Fruit fly (Drosophila melanogaster) whole organism, embryonic: ENCODE measurements around the gene Sbds.

Experiments used
- Adf1 ChIP-seq: fragments of 200-800 bp; sonication (Bioruptor generic); IDR thresholded peaks from 2 replicates; pipeline ENCODE4 v1.3.6; 2022; ENCODE audit warnings: missing biosample characterization, missing genetic modification characterization
- BEAF-32 ChIP-seq: fragments of 200-800 bp; sonication (Bioruptor generic); optimal IDR thresholded peaks from 3 replicates; lab custom pipeline; 2017; ENCODE audit warnings: missing biosample characterization, missing genetic modification characterization, mild to moderate bottlenecking, moderate library complexity, missing genetic modification reagents
- CG13424 ChIP-seq: fragments of 200-800 bp; sonication (Bioruptor generic); optimal IDR thresholded peaks from 2 replicates; lab custom pipeline; 2019; ENCODE audit warnings: missing biosample characterization, mild to moderate bottlenecking, missing genetic modification characterization, moderate library complexity
- CG14860 ChIP-seq: fragments of 200-800 bp; sonication (Bioruptor generic); IDR thresholded peaks from 3 replicates; pipeline ENCODE4 v1.3.6; 2022; ENCODE audit warnings: missing biosample characterization, missing genetic modification characterization; ENCODE audit not compliant: partially characterized antibody
- CG15479 ChIP-seq: fragments of 200-800 bp; sonication (Bioruptor generic); optimal IDR thresholded peaks from 3 replicates; lab custom pipeline; 2019; ENCODE audit warnings: missing biosample characterization, mild to moderate bottlenecking, missing genetic modification characterization, moderate library complexity
- CG15514 ChIP-seq: fragments of 200-800 bp; sonication (Bioruptor generic); optimal IDR thresholded peaks from 3 replicates; lab custom pipeline; 2017; ENCODE audit warnings: missing biosample characterization, missing genetic modification characterization, mild to moderate bottlenecking, moderate library complexity, missing genetic modification reagents
- CG16815 ChIP-seq: fragments of 200-800 bp; sonication (Bioruptor generic); optimal IDR thresholded peaks from 3 replicates; lab custom pipeline; 2017; ENCODE audit warnings: missing biosample characterization, mild to moderate bottlenecking, missing genetic modification characterization
- CG17802 ChIP-seq: fragments of 200-800 bp; sonication (Bioruptor generic); optimal IDR thresholded peaks from 2 replicates; lab custom pipeline; 2018; ENCODE audit warnings: missing biosample characterization, mild to moderate bottlenecking, missing genetic modification characterization, moderate library complexity
- CG18476 ChIP-seq: fragments of 200-800 bp; sonication (Bioruptor generic); optimal IDR thresholded peaks from 2 replicates; lab custom pipeline; 2016; ENCODE audit warnings: missing biosample characterization, mild to moderate bottlenecking, missing genetic modification characterization
- CG2116 ChIP-seq: fragments of 200-800 bp; sonication (Bioruptor generic); optimal IDR thresholded peaks from 3 replicates; lab custom pipeline; 2018; ENCODE audit warnings: missing biosample characterization, mild to moderate bottlenecking, missing genetic modification characterization
- CG30020 ChIP-seq: fragments of 200-800 bp; optimal IDR thresholded peaks from 2 replicates; lab custom pipeline; 2019; ENCODE audit warnings: missing biosample characterization, mild to moderate bottlenecking, missing genetic modification characterization, moderate library complexity
- CG30431 ChIP-seq: fragments of 200-800 bp; sonication (Bioruptor generic); optimal IDR thresholded peaks from 2 replicates; lab custom pipeline; 2017; ENCODE audit warnings: missing biosample characterization, missing genetic modification characterization
- CG3838 ChIP-seq: fragments of 200-800 bp; sonication (Bioruptor generic); optimal IDR thresholded peaks from 3 replicates; lab custom pipeline; 2016; ENCODE audit warnings: missing biosample characterization, missing genetic modification characterization
- CG43689 ChIP-seq: fragments of 200-800 bp; sonication (Bioruptor generic); IDR thresholded peaks from 2 replicates; pipeline ENCODE4 v1.3.6; 2022; ENCODE audit warnings: missing biosample characterization, missing genetic modification characterization
- CG4617 ChIP-seq: fragments of 200-800 bp; sonication (Bioruptor generic); optimal IDR thresholded peaks from 3 replicates; lab custom pipeline; 2016; ENCODE audit warnings: missing biosample characterization, missing genetic modification characterization, borderline replicate concordance
- CG7839 ChIP-seq: fragments of 200-800 bp; sonication (Bioruptor generic); optimal IDR thresholded peaks from 3 replicates; lab custom pipeline; 2018; ENCODE audit warnings: missing biosample characterization, mild to moderate bottlenecking, missing genetic modification characterization, moderate library complexity
- CG7963 ChIP-seq: fragments of 200-800 bp; sonication (Bioruptor generic); IDR thresholded peaks from 3 replicates; pipeline ENCODE4 v1.3.6; 2022; ENCODE audit warnings: missing biosample characterization, missing genetic modification characterization; ENCODE audit not compliant: partially characterized antibody
- CG9215 ChIP-seq: fragments of 200-800 bp; sonication (Bioruptor generic); IDR thresholded peaks from 2 replicates; pipeline ENCODE4 v1.3.6; 2022; ENCODE audit warnings: missing biosample characterization, missing genetic modification characterization
- CG9876 ChIP-seq: fragments of 200-800 bp; sonication (Bioruptor generic); optimal IDR thresholded peaks from 2 replicates; lab custom pipeline; 2016; ENCODE audit warnings: missing biosample characterization, missing genetic modification characterization
- D ChIP-seq, 2 experiments: fragments of 200-800 bp in 1 of 2; fragments of >200 bp in 1 of 2; sonication (Bioruptor generic) in 1 of 2; optimal IDR thresholded peaks; 2 replicates in 1 of 2; 3 replicates in 1 of 2; lab custom pipeline; 2017; ENCODE audit warnings: mild to moderate bottlenecking in 1 of 2, missing biosample characterization in 1 of 2, missing genetic modification characterization in 1 of 2, missing genetic modification reagents in 1 of 2
- Dad ChIP-seq: fragments of 200-800 bp; sonication (Bioruptor generic); optimal IDR thresholded peaks from 3 replicates; lab custom pipeline; 2016; ENCODE audit warnings: missing biosample characterization, missing genetic modification characterization
- HLH3B ChIP-seq: fragments of 200-800 bp; sonication (Bioruptor generic); IDR thresholded peaks from 2 replicates; pipeline ENCODE4 v1.3.6; 2022; ENCODE audit warnings: missing biosample characterization, missing genetic modification characterization
- HmgD ChIP-seq: fragments of 200-800 bp; sonication (Bioruptor generic); optimal IDR thresholded peaks from 3 replicates; lab custom pipeline; 2016; ENCODE audit warnings: missing biosample characterization, missing genetic modification characterization
- Kr ChIP-seq: fragments of 200-800 bp; sonication (Bioruptor generic); optimal IDR thresholded peaks from 2 replicates; lab custom pipeline; 2017; ENCODE audit warnings: missing biosample characterization, mild to moderate bottlenecking, missing genetic modification characterization
- NC2β ChIP-seq: fragments of 200-800 bp; sonication (Bioruptor generic); optimal IDR thresholded peaks from 2 replicates; lab custom pipeline; 2016; ENCODE audit warnings: missing biosample characterization, missing genetic modification characterization
- NFAT ChIP-seq: fragments of 200-800 bp; sonication (Bioruptor generic); IDR thresholded peaks from 2 replicates; pipeline ENCODE4 v1.3.6; 2022; ENCODE audit warnings: missing biosample characterization, missing genetic modification characterization
- Oli ChIP-seq: fragments of 200-800 bp; sonication (Bioruptor generic); optimal IDR thresholded peaks from 2 replicates; lab custom pipeline; 2018; ENCODE audit warnings: missing biosample characterization, mild to moderate bottlenecking, missing genetic modification characterization, moderate library complexity
- Optix ChIP-seq: fragments of 200-800 bp; sonication (Bioruptor generic); IDR thresholded peaks from 3 replicates; pipeline ENCODE4 v1.3.6; 2022; ENCODE audit warnings: missing biosample characterization, missing genetic modification characterization
- Sox102F ChIP-seq: fragments of 200-800 bp; sonication (Bioruptor generic); optimal IDR thresholded peaks from 2 replicates; lab custom pipeline; 2018; ENCODE audit warnings: missing biosample characterization, mild to moderate bottlenecking, missing genetic modification characterization, moderate library complexity
- bab2 ChIP-seq: fragments of 200-800 bp; sonication (Bioruptor generic); optimal IDR thresholded peaks from 2 replicates; lab custom pipeline; 2016; ENCODE audit warnings: missing biosample characterization, missing genetic modification characterization
- bbx ChIP-seq: fragments of 200-800 bp; sonication (Bioruptor generic); IDR thresholded peaks from 2 replicates; pipeline ENCODE4 v1.3.6; 2022; ENCODE audit warnings: missing biosample characterization, missing genetic modification characterization; ENCODE audit not compliant: partially characterized antibody
- bigmax ChIP-seq: fragments of 200-800 bp; sonication (Bioruptor generic); optimal IDR thresholded peaks from 2 replicates; lab custom pipeline; 2018; ENCODE audit warnings: missing biosample characterization, mild to moderate bottlenecking, missing genetic modification characterization
- dmrt11E ChIP-seq: fragments of 200-800 bp; sonication (Bioruptor generic); optimal IDR thresholded peaks from 3 replicates; lab custom pipeline; 2018; ENCODE audit warnings: missing biosample characterization, mild to moderate bottlenecking, missing genetic modification characterization, moderate library complexity
- dmrt99B ChIP-seq: fragments of 200-800 bp; sonication (Bioruptor generic); optimal IDR thresholded peaks from 2 replicates; lab custom pipeline; 2018; ENCODE audit warnings: missing biosample characterization, mild to moderate bottlenecking, missing genetic modification characterization, moderate library complexity
- dpn ChIP-seq, 2 experiments: fragments of 200-800 bp; sonication (Bioruptor generic); optimal IDR thresholded peaks; 3 replicates each; lab custom pipeline; 2016; ENCODE audit warnings: missing biosample characterization in 2 of 2, missing genetic modification characterization in 2 of 2
- exex ChIP-seq: fragments of 200-800 bp; sonication (Bioruptor generic); optimal IDR thresholded peaks from 4 replicates; lab custom pipeline; 2018; ENCODE audit warnings: missing biosample characterization, mild to moderate bottlenecking, missing genetic modification characterization, moderate library complexity
- gce ChIP-seq: fragments of 200-800 bp; sonication (Bioruptor generic); IDR thresholded peaks from 3 replicates; pipeline ENCODE4 v1.3.6; 2022; ENCODE audit warnings: missing biosample characterization, missing genetic modification characterization
- grn ChIP-seq: fragments of 200-800 bp; sonication (Bioruptor generic); optimal IDR thresholded peaks from 3 replicates; lab custom pipeline; 2017; ENCODE audit warnings: missing biosample characterization, missing genetic modification characterization
- gsb-n ChIP-seq: fragments of 200-800 bp; sonication (Bioruptor generic); optimal IDR thresholded peaks from 3 replicates; lab custom pipeline; 2018; ENCODE audit warnings: missing biosample characterization, mild to moderate bottlenecking, missing genetic modification characterization
- jumu ChIP-seq: fragments of 200-800 bp; sonication (Bioruptor generic); optimal IDR thresholded peaks from 3 replicates; lab custom pipeline; 2016; ENCODE audit warnings: missing biosample characterization, missing genetic modification characterization
- lola ChIP-seq, 3 experiments: fragments of >200 bp in 2 of 3; fragments of 200-800 bp in 1 of 3; sonication (Bioruptor generic) in 1 of 3; optimal IDR thresholded peaks; 2 replicates each; lab custom pipeline; 2017 to 2019; ENCODE audit warnings: missing biosample characterization in 3 of 3, missing genetic modification characterization in 3 of 3, mild to moderate bottlenecking in 1 of 3, moderate library complexity in 1 of 3
- mirr ChIP-seq: fragments of 200-800 bp; sonication (Bioruptor generic); optimal IDR thresholded peaks from 3 replicates; lab custom pipeline; 2018; ENCODE audit warnings: missing biosample characterization, mild to moderate bottlenecking, missing genetic modification characterization
- ro ChIP-seq: fragments of 200-800 bp; sonication (Bioruptor generic); IDR thresholded peaks from 2 replicates; pipeline ENCODE4 v1.3.6; 2022; ENCODE audit warnings: missing biosample characterization, missing genetic modification characterization
- row ChIP-seq: fragments of 200-800 bp; sonication (Bioruptor generic); IDR thresholded peaks from 3 replicates; pipeline ENCODE4 v1.3.6; 2022; ENCODE audit warnings: missing biosample characterization, missing genetic modification characterization
- tgo ChIP-seq: fragments of 200-800 bp; sonication (Bioruptor generic); IDR thresholded peaks from 3 replicates; pipeline ENCODE4 v1.3.6; 2022; ENCODE audit warnings: missing biosample characterization, missing genetic modification characterization
- tin ChIP-seq: fragments of 200-800 bp; sonication (Bioruptor generic); optimal IDR thresholded peaks from 3 replicates; lab custom pipeline; 2016; ENCODE audit warnings: missing biosample characterization, missing genetic modification characterization
- tio ChIP-seq: fragments of 200-800 bp; sonication (Bioruptor generic); optimal IDR thresholded peaks from 2 replicates; lab custom pipeline; 2017; ENCODE audit warnings: missing biosample characterization, missing genetic modification characterization, inconsistent platforms
- vvl ChIP-seq: fragments of 200-800 bp; sonication (Bioruptor generic); IDR thresholded peaks from 2 replicates; pipeline ENCODE4 v1.3.6; 2022; ENCODE audit warnings: missing biosample characterization, missing genetic modification characterization
- z ChIP-seq: fragments of 200-800 bp; sonication (Bioruptor generic); IDR thresholded peaks from 3 replicates; pipeline ENCODE4 v1.3.6; 2022; ENCODE audit warnings: missing biosample characterization, missing genetic modification characterization

Sbds gene

DNA sequence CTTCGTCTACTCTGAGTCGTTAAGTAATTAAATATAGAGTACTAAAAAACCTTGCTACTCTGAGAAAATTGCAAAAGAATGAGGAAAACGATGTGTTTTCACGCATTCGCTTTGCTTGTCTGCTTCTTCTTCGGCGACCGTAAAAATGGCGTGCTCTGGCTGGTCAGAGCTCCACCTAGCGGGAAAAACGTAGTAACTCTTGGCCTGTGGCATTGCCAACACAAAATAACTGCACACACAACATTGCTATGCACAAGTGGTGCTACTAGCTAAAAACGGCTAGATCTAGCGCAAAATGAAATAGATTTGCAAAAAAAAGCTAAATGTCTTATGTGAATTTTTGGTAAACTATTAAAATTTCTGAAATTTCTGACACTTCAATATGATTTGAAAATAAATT is 5.6 kb upstream of the Sbds start (continued):
- peak; percentile 57 for TF ChIP-seq CG13424 (tag; lab: Kevin White, UChicago)
- TF ChIP-seq CG7839 (tag; lab: Kevin White, UChicago) = peak; percentile 48
- TF ChIP-seq exex (tag; lab: Kevin White, UChicago) = no peak
- no peak for TF ChIP-seq tio (GFP tag; lab: Kevin White, UChicago)
- TF ChIP-seq CG9215 (GFP tag; lab: Robert Waterston, UW) = peak; percentile 100
- peak; percentile 20 for TF ChIP-seq HmgD (GFP tag; lab: Kevin White, UChicago)
- TF ChIP-seq CG3838 (GFP tag; lab: Kevin White, UChicago) = no peak
- TF ChIP-seq grn (GFP tag; lab: Kevin White, UChicago) = no peak
- TF ChIP-seq gce (GFP tag; lab: Robert Waterston, UW) = 0 out of 3 replicates have a peak, but pooled peaks have one; percentile 24
- TF ChIP-seq HLH3B (GFP tag; lab: Robert Waterston, UW) = peak; percentile 34; the same call in 1 of the 2 replicates
- TF ChIP-seq CG14860 = no peak
- peak; percentile 47 for TF ChIP-seq Dad (GFP tag; lab: Kevin White, UChicago)
- TF ChIP-seq CG9876 (GFP tag; lab: Kevin White, UChicago) = no peak
- no peak for TF ChIP-seq Sox102F (GFP tag; lab: Kevin White, UChicago)
- peak; percentile 49 for TF ChIP-seq CG4617 (GFP tag; lab: Kevin White, UChicago)
- TF ChIP-seq CG15514 = peak; percentile 42
- TF ChIP-seq ro = no peak
- peak; percentile 40 for TF ChIP-seq tin (GFP tag; lab: Kevin White, UChicago)
- peak; percentile 16 for TF ChIP-seq bab2 (GFP tag; lab: Kevin White, UChicago)
- TF ChIP-seq CG30431 (GFP tag; lab: Kevin White, UChicago) = no peak
- peak; percentile 91 for TF ChIP-seq row (GFP tag; lab: Robert Waterston, UW)
- no peak for TF ChIP-seq dmrt99B (tag; lab: Kevin White, UChicago)
- no peak for TF ChIP-seq CG17802 (tag; lab: Kevin White, UChicago)
- TF ChIP-seq CG2116 (GFP tag; lab: Kevin White, UChicago) = peak; percentile 95
- peak; percentile 39 for TF ChIP-seq CG30020 (tag; lab: Kevin White, UChicago)
- TF ChIP-seq tgo (GFP tag; lab: Robert Waterston, UW) = peak; percentile 20; the same call in 1 of the 3 replicates
- TF ChIP-seq vvl = peak; percentile 94
- peak; percentile 30 to 45 for TF ChIP-seq dpn (GFP tag; optimal IDR thresholded peaks at IDR 0.05; lab: Kevin White, UChicago)
- TF ChIP-seq NC2β (GFP tag; lab: Kevin White, UChicago) = peak; percentile 48
- TF ChIP-seq z (GFP tag; lab: Robert Waterston, UW) = no peak
- TF ChIP-seq bigmax (GFP tag; lab: Kevin White, UChicago) = peak; percentile 52
- TF ChIP-seq NFAT = peak; percentile 78
- no peak for TF ChIP-seq CG16815 (GFP tag; lab: Kevin White, UChicago)
- TF ChIP-seq CG18476 = no peak
- no peak for TF ChIP-seq Kr
- peak; percentile 71 for TF ChIP-seq bbx (GFP tag; lab: Robert Waterston, UW)
- 0 out of 2 replicates have a peak, but pooled peaks have one; percentile 6 for TF ChIP-seq CG43689 (GFP tag; lab: Robert Waterston, UW)
- TF ChIP-seq Optix (GFP tag; lab: Robert Waterston, UW) = no peak
- peak; percentile 7 for TF ChIP-seq CG15479 (GFP tag; lab: Kevin White, UChicago)
- no peak for TF ChIP-seq CG7963 (GFP tag; lab: Robert Waterston, UW)
- peak in 1 of 3 experiments; percentile 23 for TF ChIP-seq lola (GFP tag; optimal IDR thresholded peaks at IDR 0.05; lab: Kevin White, UChicago)
- TF ChIP-seq Adf1 (GFP tag; lab: Robert Waterston, UW) = peak; percentile 33; the same call in 1 of the 2 replicates
- peak; percentile 40 for TF ChIP-seq jumu (GFP tag; lab: Kevin White, UChicago)
- peak; percentile 64 for TF ChIP-seq mirr (GFP tag; lab: Kevin White, UChicago)
- peak; percentile 62 for TF ChIP-seq gsb-n
- TF ChIP-seq D (optimal IDR thresholded peaks at IDR 0.05; lab: Kevin White, UChicago) = no peak
- TF ChIP-seq D (GFP tag; optimal IDR thresholded peaks at IDR 0.05; lab: Kevin White, UChicago) = no peak
- TF ChIP-seq Oli (tag; lab: Kevin White, UChicago) = no peak
- TF ChIP-seq BEAF-32 (GFP tag; lab: Kevin White, UChicago) = peak; percentile 58
- TF ChIP-seq dmrt11E (tag; lab: Kevin White, UChicago) = peak; percentile 34
